Worm (Caenorhabditis elegans): ENCODE results near the gene F13B12.3.

DNA sequence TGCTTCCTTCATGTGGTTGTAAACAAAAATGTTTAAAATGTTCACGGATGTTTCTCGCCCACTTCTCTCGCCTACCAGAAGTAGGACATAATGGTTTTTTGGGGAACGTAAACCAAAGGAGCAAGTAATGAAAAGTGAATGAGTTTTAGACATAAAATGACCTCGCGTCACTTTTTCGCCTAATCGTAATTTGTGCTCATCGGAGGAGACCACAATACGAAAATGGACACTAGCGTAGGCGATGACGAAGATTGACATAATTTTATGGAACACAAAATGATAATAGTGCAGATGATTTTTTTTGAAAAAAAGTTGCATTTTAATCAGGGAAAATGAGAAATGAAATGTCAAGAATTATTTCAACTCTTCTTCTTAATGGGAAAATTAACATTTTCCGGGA is 29.7 kb downstream of the F13B12.3 start:
- no peak for TF ChIP-seq hlh-1 (tag; optimal IDR thresholded peaks at IDR 0.05)
- no peak for TF ChIP-seq nhr-237 (tag; optimal IDR thresholded peaks at IDR 0.05)
- no peak for TF ChIP-seq ceh-39 (tag; optimal IDR thresholded peaks at IDR 0.05)
- TF ChIP-seq unc-39 (tag; optimal IDR thresholded peaks at IDR 0.05) = no peak
- TF ChIP-seq nhr-76 (tag; optimal IDR thresholded peaks at IDR 0.05) = no peak
- no peak for TF ChIP-seq elt-3 (tag; optimal IDR thresholded peaks at IDR 0.05)
- no peak for TF ChIP-seq nhr-28 (tag; optimal IDR thresholded peaks at IDR 0.05)
- TF ChIP-seq elt-1 (tag; optimal IDR thresholded peaks at IDR 0.05; ENCODE audit: borderline replicate concordance, insufficient read depth) = no peak
- TF ChIP-seq ces-1 (GFP tag; optimal IDR thresholded peaks at IDR 0.05) = no peak

All from whole organism, mixed stage, embryonic.